Worm (Caenorhabditis elegans) whole organism, L3 larva: Measurements from ENCODE around the gene F45E1.1.

Experiments used
- ama-1 ChIP-seq: fragments of 150-350 bp; optimal IDR thresholded peaks from 2 replicates; lab custom pipeline; 2018
- ceh-82 ChIP-seq: fragments of 150-350 bp; optimal IDR thresholded peaks from 2 replicates; lab custom pipeline; 2014; ENCODE audit warnings: missing biosample characterization, missing genetic modification characterization
- mdl-1 ChIP-seq: fragments of 150-350 bp; optimal IDR thresholded peaks from 2 replicates; lab custom pipeline; 2014; ENCODE audit warnings: missing biosample characterization, missing genetic modification characterization
- nhr-12 ChIP-seq: fragments of 150-350 bp; optimal IDR thresholded peaks from 2 replicates; lab custom pipeline; 2014; ENCODE audit warnings: missing biosample characterization, missing genetic modification characterization
- snpc-4 ChIP-seq: fragments of 150-350 bp; optimal IDR thresholded peaks from 2 replicates; lab custom pipeline; 2014; ENCODE audit warnings: missing biosample characterization, missing genetic modification characterization

ce11 chrX:7985495-7986029, 17.9 kb upstream of the F45E1.1 start, which contains the start of gene F45E1.4:
- TF ChIP-seq mdl-1 (tag; lab: Kevin White, UChicago) (no peak), ceh-82 (tag; lab: Kevin White, UChicago) (no peak), snpc-4 (no peak), ama-1 (lab: Kevin White, UChicago) (no peak), nhr-12 (tag; lab: Kevin White, UChicago) (no peak)
